Worm (Caenorhabditis elegans) whole organism, L2 larva: Measurements from ENCODE around the gene kin-20.

Source experiments
- C34F6.9 ChIP-seq: fragments of 150-350 bp; optimal IDR thresholded peaks from 2 replicates; lab custom pipeline; 2014; ENCODE audit warnings: missing biosample characterization, missing genetic modification characterization
- F13H6.1 ChIP-seq: sonication (generic microtip); optimal IDR thresholded peaks from 2 replicates; lab custom pipeline; 2016; ENCODE audit warnings: missing genetic modification characterization, missing compliant biosample characterization
- R02D3.7 ChIP-seq: fragments of 150-350 bp; optimal IDR thresholded peaks from 2 replicates; lab custom pipeline; 2014; ENCODE audit warnings: missing biosample characterization, missing genetic modification characterization
- Y55F3AM.14 ChIP-seq: fragments of 200-800 bp; sonication (Bioruptor generic); optimal IDR thresholded peaks from 2 replicates; lab custom pipeline; 2018; ENCODE audit warnings: mild to moderate bottlenecking, missing genetic modification characterization, missing compliant biosample characterization
- ZK546.5 ChIP-seq: sonication (generic microtip); optimal IDR thresholded peaks from 2 replicates; lab custom pipeline; 2017; ENCODE audit warnings: missing biosample characterization, missing genetic modification characterization
- alr-1 ChIP-seq: fragments of 150-350 bp; optimal IDR thresholded peaks from 2 replicates; lab custom pipeline; 2014; ENCODE audit warnings: missing biosample characterization, missing genetic modification characterization
- aly-2 ChIP-seq: fragments of 150-350 bp; optimal IDR thresholded peaks from 2 replicates; lab custom pipeline; 2014; ENCODE audit warnings: missing biosample characterization, missing genetic modification characterization
- ama-1 ChIP-seq: fragments of 150-350 bp; optimal IDR thresholded peaks from 2 replicates; lab custom pipeline; 2018; ENCODE audit warnings: inconsistent platforms
- blmp-1 ChIP-seq: sonication (generic microtip); optimal IDR thresholded peaks from 2 replicates; lab custom pipeline; 2017; ENCODE audit warnings: missing genetic modification characterization, mild to moderate bottlenecking, missing compliant biosample characterization, antibody characterized with exemption, moderate library complexity; ENCODE audit not compliant: insufficient read depth
- ceh-16 ChIP-seq: fragments of 150-350 bp; optimal IDR thresholded peaks from 2 replicates; lab custom pipeline; 2014; ENCODE audit warnings: missing biosample characterization, missing genetic modification characterization
- ceh-82 ChIP-seq: fragments of 150-350 bp; optimal IDR thresholded peaks from 2 replicates; lab custom pipeline; 2014; ENCODE audit warnings: missing biosample characterization, missing genetic modification characterization
- crh-2 ChIP-seq: sonication (generic microtip); optimal IDR thresholded peaks from 2 replicates; lab custom pipeline; 2017; ENCODE audit warnings: missing biosample characterization, missing genetic modification characterization
- dmd-4 ChIP-seq: sonication (generic microtip); optimal IDR thresholded peaks from 2 replicates; lab custom pipeline; 2017; ENCODE audit warnings: missing biosample characterization, missing genetic modification characterization
- egl-27 ChIP-seq: sonication (generic microtip); optimal IDR thresholded peaks from 3 replicates; lab custom pipeline; 2017; ENCODE audit warnings: missing biosample characterization, missing genetic modification reagents, missing genetic modification characterization
- elt-1 ChIP-seq: fragments of 150-350 bp; optimal IDR thresholded peaks from 2 replicates; lab custom pipeline; 2014; ENCODE audit warnings: missing biosample characterization, missing genetic modification characterization
- elt-3 ChIP-seq: sonication (generic microtip); optimal IDR thresholded peaks from 2 replicates; lab custom pipeline; 2017; ENCODE audit warnings: missing biosample characterization, missing genetic modification characterization
- fos-1 ChIP-seq: fragments of 150-350 bp; optimal IDR thresholded peaks from 2 replicates; lab custom pipeline; 2014; ENCODE audit warnings: missing biosample characterization, missing genetic modification characterization
- gmeb-1 ChIP-seq: fragments of 150-350 bp; optimal IDR thresholded peaks from 2 replicates; lab custom pipeline; 2014; ENCODE audit warnings: missing biosample characterization, missing genetic modification characterization
- lin-11 ChIP-seq: fragments of 150-350 bp; sonication (generic microtip); optimal IDR thresholded peaks from 2 replicates; lab custom pipeline; 2014; ENCODE audit warnings: missing biosample characterization, missing genetic modification characterization, inconsistent platforms, mixed read lengths
- lin-13 ChIP-seq: fragments of 150-350 bp; optimal IDR thresholded peaks from 2 replicates; lab custom pipeline; 2014; ENCODE audit warnings: missing biosample characterization, missing genetic modification reagents, missing genetic modification characterization
- lin-39 ChIP-seq: fragments of 150-350 bp; optimal IDR thresholded peaks from 2 replicates; lab custom pipeline; 2014; ENCODE audit warnings: missing biosample characterization, missing genetic modification reagents, missing genetic modification characterization
- lsy-2 ChIP-seq, 2 experiments: fragments of 150-350 bp in 1 of 2; sonication (generic microtip) in 1 of 2; optimal IDR thresholded peaks; 2 replicates each; lab custom pipeline; 2014 to 2017; ENCODE audit warnings: missing biosample characterization in 2 of 2, missing genetic modification characterization in 2 of 2
- mab-5 ChIP-seq: fragments of 150-350 bp; optimal IDR thresholded peaks from 2 replicates; lab custom pipeline; 2014; ENCODE audit warnings: missing biosample characterization, missing genetic modification characterization
- mbf-1 ChIP-seq: sonication (generic microtip); optimal IDR thresholded peaks from 2 replicates; lab custom pipeline; 2017; ENCODE audit warnings: missing biosample characterization, missing genetic modification characterization
- mdl-1 ChIP-seq, 2 experiments: fragments of 150-350 bp in 1 of 2; sonication (generic microtip) in 1 of 2; optimal IDR thresholded peaks; 2 replicates each; lab custom pipeline; 2017; ENCODE audit warnings: missing biosample characterization in 2 of 2, missing genetic modification characterization in 2 of 2
- nhr-10 ChIP-seq: sonication (generic microtip); optimal IDR thresholded peaks from 2 replicates; lab custom pipeline; 2017; ENCODE audit warnings: missing biosample characterization, missing genetic modification characterization
- nhr-11 ChIP-seq: fragments of 150-350 bp; optimal IDR thresholded peaks from 2 replicates; lab custom pipeline; 2014; ENCODE audit warnings: missing biosample characterization, missing genetic modification characterization
- nhr-12 ChIP-seq: fragments of 150-350 bp; optimal IDR thresholded peaks from 2 replicates; lab custom pipeline; 2014; ENCODE audit warnings: missing biosample characterization, missing genetic modification characterization
- nhr-129 ChIP-seq: fragments of 150-350 bp; optimal IDR thresholded peaks from 2 replicates; lab custom pipeline; 2014; ENCODE audit warnings: missing biosample characterization, missing genetic modification characterization
- nhr-21 ChIP-seq: fragments of 150-350 bp; optimal IDR thresholded peaks from 2 replicates; lab custom pipeline; 2014; ENCODE audit warnings: missing biosample characterization, missing genetic modification characterization
- nhr-23 ChIP-seq: fragments of 150-350 bp; optimal IDR thresholded peaks from 2 replicates; lab custom pipeline; 2014; ENCODE audit warnings: missing biosample characterization, missing genetic modification reagents, missing genetic modification characterization
- nhr-237 ChIP-seq: fragments of 150-350 bp; optimal IDR thresholded peaks from 2 replicates; lab custom pipeline; 2014; ENCODE audit warnings: missing biosample characterization, missing genetic modification characterization
- nhr-25 ChIP-seq: fragments of 150-350 bp; sonication (generic microtip); optimal IDR thresholded peaks from 3 replicates; lab custom pipeline; 2014; ENCODE audit warnings: missing biosample characterization, missing genetic modification characterization
- nhr-6 ChIP-seq: fragments of 150-350 bp; optimal IDR thresholded peaks from 2 replicates; lab custom pipeline; 2014; ENCODE audit warnings: missing biosample characterization, missing genetic modification characterization
- nhr-77 ChIP-seq: fragments of 150-350 bp; optimal IDR thresholded peaks from 2 replicates; lab custom pipeline; 2014; ENCODE audit warnings: missing biosample characterization, missing genetic modification characterization
- peb-1 ChIP-seq: fragments of 150-350 bp; optimal IDR thresholded peaks from 2 replicates; lab custom pipeline; 2014; ENCODE audit warnings: missing biosample characterization, missing genetic modification characterization
- sem-4 ChIP-seq: fragments of 150-350 bp; optimal IDR thresholded peaks from 2 replicates; lab custom pipeline; 2014; ENCODE audit warnings: missing biosample characterization, missing genetic modification reagents, missing genetic modification characterization
- skn-1 ChIP-seq: sonication (generic microtip); optimal IDR thresholded peaks from 2 replicates; lab custom pipeline; 2017; ENCODE audit warnings: missing biosample characterization, missing genetic modification characterization
- sma-3 ChIP-seq: sonication (generic microtip); optimal IDR thresholded peaks from 2 replicates; lab custom pipeline; 2016; ENCODE audit warnings: missing genetic modification reagents, missing genetic modification characterization, missing compliant biosample characterization
- sma-9 ChIP-seq, 2 experiments: fragments of 150-350 bp in 1 of 2; sonication (generic microtip) in 1 of 2; optimal IDR thresholded peaks; 2 replicates each; lab custom pipeline; 2014 to 2016; ENCODE audit warnings: missing genetic modification characterization in 2 of 2, mild to moderate bottlenecking in 1 of 2, missing biosample characterization in 1 of 2, missing compliant biosample characterization in 1 of 2, missing genetic modification reagents in 1 of 2, moderate library complexity in 1 of 2
- snpc-4 ChIP-seq: fragments of 150-350 bp; optimal IDR thresholded peaks from 2 replicates; lab custom pipeline; 2014; ENCODE audit warnings: missing biosample characterization, missing genetic modification characterization
- unc-39 ChIP-seq: fragments of 150-350 bp; optimal IDR thresholded peaks from 2 replicates; lab custom pipeline; 2014; ENCODE audit warnings: missing biosample characterization, missing genetic modification characterization
- unc-55 ChIP-seq: fragments of 150-350 bp; sonication (generic microtip); optimal IDR thresholded peaks from 3 replicates; lab custom pipeline; 2014; ENCODE audit warnings: missing biosample characterization, missing genetic modification reagents, missing genetic modification characterization
- unc-62 ChIP-seq: fragments of 150-350 bp; optimal IDR thresholded peaks from 2 replicates; lab custom pipeline; 2014; ENCODE audit warnings: missing biosample characterization, missing genetic modification reagents, missing genetic modification characterization
- zag-1 ChIP-seq: fragments of 150-350 bp; optimal IDR thresholded peaks from 2 replicates; lab custom pipeline; 2014; ENCODE audit warnings: missing biosample characterization, missing genetic modification characterization
- ztf-1 ChIP-seq: fragments of 200-800 bp; sonication (Bioruptor generic); conservative IDR thresholded peaks from 2 replicates; pipeline ENCODE4 v1.3.6; 2022; ENCODE audit warnings: missing genetic modification characterization, missing compliant biosample characterization
- ztf-11 ChIP-seq: sonication (generic microtip); optimal IDR thresholded peaks from 2 replicates; lab custom pipeline; 2017; ENCODE audit warnings: missing biosample characterization, missing genetic modification characterization
- ztf-4 ChIP-seq: fragments of 150-350 bp; optimal IDR thresholded peaks from 2 replicates; lab custom pipeline; 2014; ENCODE audit warnings: missing biosample characterization, missing genetic modification characterization

The kin-20 gene

DNA sequence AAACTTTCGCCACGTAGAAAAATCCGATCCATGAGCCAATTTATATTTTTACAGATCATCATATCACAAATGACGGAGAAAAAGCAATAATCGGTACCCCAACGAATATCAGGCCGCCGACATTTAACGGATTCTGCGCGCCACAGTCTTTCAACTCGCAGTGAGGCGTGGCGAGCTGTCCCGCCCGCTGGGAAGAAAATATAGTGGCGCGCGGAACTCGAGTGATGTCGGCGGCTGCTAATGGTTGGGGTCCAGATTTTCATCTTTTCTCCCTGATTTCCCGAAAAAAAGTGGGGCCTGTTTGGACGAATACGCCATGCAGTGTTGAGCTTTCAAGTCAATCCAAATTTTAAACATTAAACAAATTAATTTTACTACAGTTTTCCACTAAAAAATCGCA lies 1.0 kb upstream of the kin-20 start:
- TF ChIP-seq peb-1 (no peak), C34F6.9 (tag; lab: Kevin White, UChicago) (no peak), mab-5 (tag; lab: Kevin White, UChicago) (no peak), snpc-4 (tag; lab: Kevin White, UChicago) (peak; percentile 84), sem-4 (tag; lab: Kevin White, UChicago) (no peak)

DNA sequence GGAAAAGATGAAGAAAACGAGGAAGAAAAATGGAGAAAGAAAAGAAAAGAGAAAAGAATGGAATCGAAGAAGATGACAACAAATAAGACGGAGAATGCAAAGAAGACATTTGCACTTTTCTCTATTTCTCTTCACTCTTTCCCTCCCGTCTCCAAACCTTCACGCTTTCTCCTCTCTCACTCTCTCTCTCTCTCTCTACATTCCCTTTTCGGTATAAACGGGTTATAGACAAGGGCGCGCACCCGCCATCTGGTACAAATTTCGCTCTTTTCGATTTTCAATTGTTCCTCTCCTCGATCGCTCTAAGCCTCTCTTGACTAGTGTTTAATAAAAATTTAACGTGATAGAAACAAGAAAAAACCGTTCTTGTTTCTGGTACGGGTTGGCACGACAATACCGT lies 790 bp downstream of the kin-20 start:
- peak; percentile 70 for TF ChIP-seq sma-3 (GFP tag; lab: Kevin White, UChicago)
- TF ChIP-seq snpc-4 (tag; lab: Kevin White, UChicago), result peak; percentile 36
- peak; percentile 53 for TF ChIP-seq fos-1
- peak; percentile 86 for TF ChIP-seq C34F6.9 (tag; lab: Kevin White, UChicago)
- TF ChIP-seq aly-2 (tag; lab: Kevin White, UChicago), result no peak
- no peak for TF ChIP-seq elt-3 (tag; lab: Kevin White, UChicago)
- peak; percentile 92 for TF ChIP-seq nhr-25
- TF ChIP-seq nhr-10 (tag; lab: Kevin White, UChicago), result no peak
- no peak for TF ChIP-seq nhr-23 (tag; lab: Kevin White, UChicago)
- peak; percentile 93 for TF ChIP-seq sem-4 (tag; lab: Kevin White, UChicago)
- peak; percentile 48 for TF ChIP-seq Y55F3AM.14 (GFP tag; lab: Kevin White, UChicago)
- peak; percentile 51 for TF ChIP-seq ceh-16 (tag; lab: Kevin White, UChicago)
- TF ChIP-seq nhr-12, result no peak
- no peak for TF ChIP-seq lin-39 (tag; lab: Kevin White, UChicago)
- no peak for TF ChIP-seq nhr-237 (tag; lab: Kevin White, UChicago)
- TF ChIP-seq R02D3.7 (tag; lab: Kevin White, UChicago), result no peak
- TF ChIP-seq ztf-4 (tag; lab: Kevin White, UChicago), result peak; percentile 80
- peak; percentile 70 for TF ChIP-seq mab-5 (tag; lab: Kevin White, UChicago)
- TF ChIP-seq mdl-1 (tag; optimal IDR thresholded peaks at IDR 0.05; lab: Kevin White, UChicago), result peak; percentile 48 to 73
- TF ChIP-seq egl-27, result peak; percentile 87
- peak; percentile 22 to 76 for TF ChIP-seq lsy-2 (tag; optimal IDR thresholded peaks at IDR 0.05; lab: Kevin White, UChicago)
- no peak for TF ChIP-seq alr-1
- TF ChIP-seq unc-55 (GFP tag; lab: Kevin White, UChicago), result peak; percentile 94
- no peak for TF ChIP-seq lin-11 (tag; lab: Kevin White, UChicago)
- no peak for TF ChIP-seq nhr-11
- no peak for TF ChIP-seq nhr-77 (tag; lab: Kevin White, UChicago)
- peak; percentile 81 for TF ChIP-seq nhr-6 (tag; lab: Kevin White, UChicago)
- peak; percentile 74 for TF ChIP-seq lin-13
- TF ChIP-seq skn-1 (tag; lab: Kevin White, UChicago), result no peak
- no peak for TF ChIP-seq dmd-4 (tag; lab: Kevin White, UChicago)
- no peak for TF ChIP-seq ztf-11 (tag; lab: Kevin White, UChicago)
- no peak for TF ChIP-seq ceh-82 (tag; lab: Kevin White, UChicago)
- TF ChIP-seq mbf-1 (tag; lab: Kevin White, UChicago), result no peak
- no peak for TF ChIP-seq unc-62
- TF ChIP-seq peb-1, result no peak
- TF ChIP-seq crh-2 (tag; lab: Kevin White, UChicago), result peak; percentile 82
- TF ChIP-seq ama-1 (lab: Kevin White, UChicago), result no peak
- peak; percentile 92 for TF ChIP-seq nhr-129 (tag; lab: Kevin White, UChicago)
- TF ChIP-seq blmp-1, result peak; percentile 100
- TF ChIP-seq unc-39 (tag; lab: Kevin White, UChicago), result no peak
- TF ChIP-seq F13H6.1 (tag; lab: Kevin White, UChicago), result peak; percentile 90
- no peak for TF ChIP-seq elt-1
- peak; percentile 38 for TF ChIP-seq gmeb-1 (tag; lab: Kevin White, UChicago)
- peak; percentile 38 for TF ChIP-seq zag-1 (tag; lab: Kevin White, UChicago)
- TF ChIP-seq nhr-21, result peak; percentile 89
- TF ChIP-seq sma-9 (GFP tag; optimal IDR thresholded peaks at IDR 0.05; lab: Kevin White, UChicago), result peak; percentile 94
- no peak for TF ChIP-seq sma-9 (tag; optimal IDR thresholded peaks at IDR 0.05; lab: Kevin White, UChicago)
- no peak for TF ChIP-seq ZK546.5 (tag; lab: Kevin White, UChicago)
- TF ChIP-seq ztf-1 (GFP tag; lab: Robert Waterston, UW), result no peak
